Worm (Caenorhabditis elegans) whole organism, young adult: ENCODE measurements around the gene fbxb-34.

Source experiments
- F55B11.4 ChIP-seq: sonication (generic microtip); optimal IDR thresholded peaks from 2 replicates; lab custom pipeline; 2016; ENCODE audit warnings: missing compliant biosample characterization, missing genetic modification characterization, borderline replicate concordance; ENCODE audit not compliant: insufficient read depth
- T07F8.4 ChIP-seq: sonication (generic microtip); optimal IDR thresholded peaks from 2 replicates; lab custom pipeline; 2016; ENCODE audit warnings: mild to moderate bottlenecking, missing genetic modification characterization, moderate library complexity, missing compliant biosample characterization
- Y56A3A.18 ChIP-seq: fragments of 200-800 bp; sonication (Bioruptor generic); IDR thresholded peaks from 2 replicates; pipeline ENCODE4 v1.3.6; 2022; ENCODE audit warnings: missing genetic modification reagents, missing genetic modification characterization, missing compliant biosample characterization
- Y95B8A.8 ChIP-seq: fragments of 200-800 bp; sonication (Bioruptor generic); IDR thresholded peaks from 2 replicates; pipeline ENCODE4 v1.3.6; 2022; ENCODE audit warnings: missing genetic modification reagents, missing genetic modification characterization, missing compliant biosample characterization
- ceh-79 ChIP-seq: sonication (generic microtip); optimal IDR thresholded peaks from 2 replicates; lab custom pipeline; 2017; ENCODE audit warnings: mild to moderate bottlenecking, missing genetic modification characterization, missing compliant biosample characterization
- dpl-1 ChIP-seq: fragments of 150-350 bp; optimal IDR thresholded peaks from 2 replicates; lab custom pipeline; 2014; ENCODE audit warnings: missing biosample characterization, missing genetic modification reagents, missing genetic modification characterization
- ekl-4 ChIP-seq: fragments of 200-800 bp; sonication (Bioruptor generic); IDR thresholded peaks from 2 replicates; pipeline ENCODE4 v1.3.6; 2022; ENCODE audit warnings: missing genetic modification reagents, missing genetic modification characterization, missing compliant biosample characterization
- ets-4 ChIP-seq: fragments of 200-800 bp; sonication (Bioruptor generic); optimal IDR thresholded peaks from 2 replicates; lab custom pipeline; 2018; ENCODE audit warnings: mild to moderate bottlenecking, missing genetic modification characterization, missing compliant biosample characterization
- hmg-20 ChIP-seq: fragments of 200-800 bp; sonication (Bioruptor generic); IDR thresholded peaks from 2 replicates; pipeline ENCODE4 v1.3.6; 2022; ENCODE audit warnings: missing genetic modification reagents, missing genetic modification characterization, missing compliant biosample characterization
- madf-3 ChIP-seq: fragments of 200-800 bp; sonication (Bioruptor generic); IDR thresholded peaks from 2 replicates; pipeline ENCODE4 v1.3.6; 2022; ENCODE audit warnings: missing genetic modification reagents, missing genetic modification characterization, missing compliant biosample characterization
- nhr-179 ChIP-seq: sonication (generic microtip); optimal IDR thresholded peaks from 2 replicates; lab custom pipeline; 2016; ENCODE audit warnings: mild to moderate bottlenecking, missing genetic modification characterization, missing compliant biosample characterization
- sdz-38 ChIP-seq: sonication (generic microtip); optimal IDR thresholded peaks from 2 replicates; lab custom pipeline; 2016; ENCODE audit warnings: missing genotype, missing genetic modification characterization, missing compliant biosample characterization
- snpc-3.4 ChIP-seq: sonication (generic microtip); optimal IDR thresholded peaks from 2 replicates; lab custom pipeline; 2017; ENCODE audit warnings: missing genetic modification characterization, mild to moderate bottlenecking, missing compliant biosample characterization, antibody characterized with exemption, moderate library complexity, missing genotype, missing genetic modification reagents
- tbp1 ChIP-seq: fragments of 200-800 bp; sonication (Bioruptor generic); optimal IDR thresholded peaks from 2 replicates; lab custom pipeline; 2018; ENCODE audit warnings: mild to moderate bottlenecking, missing genetic modification characterization, missing compliant biosample characterization

DNA sequence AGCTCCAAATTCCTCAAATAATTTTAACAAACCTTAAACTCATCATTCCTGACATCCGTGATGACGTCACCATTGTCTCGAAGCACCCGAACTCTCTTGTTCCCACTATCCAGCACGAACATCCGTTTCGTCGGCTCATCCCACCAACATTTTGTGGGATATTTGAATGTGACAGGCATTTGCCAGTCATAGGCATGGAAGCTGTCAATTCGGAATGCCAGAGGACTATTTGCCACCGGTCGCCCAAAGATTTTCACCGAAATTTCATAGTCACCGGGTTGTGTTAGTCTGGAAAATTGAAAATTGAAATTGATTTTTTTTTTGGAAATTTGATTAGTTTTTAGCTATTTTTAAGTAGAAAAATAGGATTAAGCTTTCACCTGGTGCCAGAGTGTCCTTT lies 9.1 kb downstream of the fbxb-34 start:
- no peak for TF ChIP-seq nhr-179 (tag; lab: Kevin White, UChicago)
- no peak for TF ChIP-seq ceh-79
- TF ChIP-seq T07F8.4 (tag; lab: Kevin White, UChicago), result no peak
- TF ChIP-seq tbp1 (GFP tag; lab: Kevin White, UChicago), result no peak
- TF ChIP-seq sdz-38, result no peak
- TF ChIP-seq F55B11.4 (tag; lab: Kevin White, UChicago), result no peak
- TF ChIP-seq ets-4, result no peak
- TF ChIP-seq snpc-3.4 (tag; lab: Kevin White, UChicago), result no peak
- no peak for TF ChIP-seq Y95B8A.8 (GFP tag; lab: Robert Waterston, UW)
- no peak for TF ChIP-seq madf-3 (GFP tag; lab: Robert Waterston, UW)
- TF ChIP-seq Y56A3A.18 (GFP tag; lab: Robert Waterston, UW), result no peak
- no peak for TF ChIP-seq dpl-1
- no peak for TF ChIP-seq ekl-4 (GFP tag; lab: Robert Waterston, UW)
- no peak for TF ChIP-seq hmg-20
